Fruit fly (Drosophila melanogaster): ENCODE measurements around the gene tow.
A peak's percentile ranks its signal among the peaks of the same experiment; 100 is the strongest.

Gene tow

dm6 chr3L:6903985-6904384, 38.7 kb upstream of the tow start (continued):
- no peak for TF ChIP-seq bab2 (GFP tag; optimal IDR thresholded peaks at IDR 0.05)
- no peak for TF ChIP-seq corto (GFP tag; optimal IDR thresholded peaks at IDR 0.05)
- peak; percentile 97 for TF ChIP-seq CG10321 (GFP tag; IDR thresholded peaks at IDR 0.05)
- peak; percentile 63 for TF ChIP-seq abd-A (tag; optimal IDR thresholded peaks at IDR 0.05)
- TF ChIP-seq nmo (GFP tag; optimal IDR thresholded peaks at IDR 0.05), result peak; percentile 49
- peak; percentile 53; the same call in 1 of the 2 replicates for TF ChIP-seq Awh (GFP tag; IDR thresholded peaks at IDR 0.05)
- peak; percentile 6 for TF ChIP-seq CG3163 (GFP tag; optimal IDR thresholded peaks at IDR 0.05)
- TF ChIP-seq CG11723 (GFP tag; optimal IDR thresholded peaks at IDR 0.05), result no peak
- no peak for TF ChIP-seq Atf3 (GFP tag; optimal IDR thresholded peaks at IDR 0.05)
- TF ChIP-seq tio (GFP tag; optimal IDR thresholded peaks at IDR 0.05), result no peak
- TF ChIP-seq C15 (GFP tag; IDR thresholded peaks at IDR 0.05), result no peak
- no peak for TF ChIP-seq CG7357 (GFP tag; IDR thresholded peaks at IDR 0.05)
- peak; percentile 10; the same call in 1 of the 2 replicates for TF ChIP-seq CG1024 (GFP tag; IDR thresholded peaks at IDR 0.05)
- TF ChIP-seq CG2889 (GFP tag; IDR thresholded peaks at IDR 0.05), result no peak
- TF ChIP-seq CG6791 (GFP tag; IDR thresholded peaks at IDR 0.05; ENCODE audit: partially characterized antibody), result peak; percentile 55; the same call in 1 of the 3 replicates
- peak; percentile 53 for TF ChIP-seq Scr (GFP tag; IDR thresholded peaks at IDR 0.05; ENCODE audit: partially characterized antibody)
- peak; percentile 29; the same call in 1 of the 2 replicates for TF ChIP-seq bowl (GFP tag; IDR thresholded peaks at IDR 0.05)
- TF ChIP-seq CG14860 (GFP tag; IDR thresholded peaks at IDR 0.05; ENCODE audit: partially characterized antibody), result no peak
- TF ChIP-seq rib (GFP tag; IDR thresholded peaks at IDR 0.05), result peak; percentile 66; the same call in 1 of the 2 replicates
- TF ChIP-seq Ets97D (GFP tag; optimal IDR thresholded peaks at IDR 0.05), result no peak
- TF ChIP-seq Dfd (GFP tag; optimal IDR thresholded peaks at IDR 0.05), result no peak
- TF ChIP-seq CG2120 (GFP tag; optimal IDR thresholded peaks at IDR 0.05), result peak; percentile 1
- no peak for TF ChIP-seq al (GFP tag; IDR thresholded peaks at IDR 0.05)
- no peak for TF ChIP-seq esg (GFP tag; conservative IDR thresholded peaks at IDR 0.05)
- no peak for TF ChIP-seq CG11696 (GFP tag; IDR thresholded peaks at IDR 0.05)
- peak; percentile 67 for TF ChIP-seq sob (GFP tag; IDR thresholded peaks at IDR 0.05)
- TF ChIP-seq ara (GFP tag; IDR thresholded peaks at IDR 0.05), result no peak
- TF ChIP-seq klu (GFP tag; IDR thresholded peaks at IDR 0.05), result no peak
- TF ChIP-seq dimm (GFP tag; IDR thresholded peaks at IDR 0.05), result no peak
- peak; percentile 56 for TF ChIP-seq D (optimal IDR thresholded peaks at IDR 0.05)
- no peak for TF ChIP-seq D (GFP tag; optimal IDR thresholded peaks at IDR 0.05)
- no peak for TF ChIP-seq CG6765 (GFP tag; optimal IDR thresholded peaks at IDR 0.05)
- peak; percentile 79 for TF ChIP-seq Opbp (GFP tag; IDR thresholded peaks at IDR 0.05; ENCODE audit: partially characterized antibody)
- no peak for TF ChIP-seq lola (GFP tag; optimal IDR thresholded peaks at IDR 0.05)
- TF ChIP-seq her (GFP tag; optimal IDR thresholded peaks at IDR 0.05), result peak; percentile 22
- TF ChIP-seq jigr1 (GFP tag; IDR thresholded peaks at IDR 0.05), result no peak
- peak; percentile 57 for TF ChIP-seq Deaf1 (tag; optimal IDR thresholded peaks at IDR 0.05)
- no peak for TF ChIP-seq prd (optimal IDR thresholded peaks at IDR 0.05)
- 0 out of 3 replicates have a peak, but pooled peaks have one; percentile 18 for TF ChIP-seq prd (GFP tag; IDR thresholded peaks at IDR 0.05)
- TF ChIP-seq CG17361 (GFP tag; IDR thresholded peaks at IDR 0.05), result no peak; the same call in 2 of the 3 replicates
- TF ChIP-seq ase (GFP tag; IDR thresholded peaks at IDR 0.05), result peak; percentile 59; the same call in 1 of the 3 replicates
- peak; percentile 35 for TF ChIP-seq gcm (GFP tag; optimal IDR thresholded peaks at IDR 0.05)
- no peak; the same call in 1 of the 2 replicates for TF ChIP-seq CG11247 (GFP tag; IDR thresholded peaks at IDR 0.05)
- TF ChIP-seq Atf6 (GFP tag; IDR thresholded peaks at IDR 0.05), result peak; percentile 40; the same call in 1 of the 2 replicates
- no peak for TF ChIP-seq CG2202 (tag; optimal IDR thresholded peaks at IDR 0.05)
- TF ChIP-seq repo (GFP tag; optimal IDR thresholded peaks at IDR 0.05), result no peak
- peak; percentile 73; the same call in 1 of the 3 replicates for TF ChIP-seq CG34422 (GFP tag; IDR thresholded peaks at IDR 0.05)
- peak; percentile 4 for TF ChIP-seq lilli (GFP tag; optimal IDR thresholded peaks at IDR 0.05)
- TF ChIP-seq Bdp1 (GFP tag; optimal IDR thresholded peaks at IDR 0.05), result peak; percentile 11
- no peak for TF ChIP-seq az2 (GFP tag; optimal IDR thresholded peaks at IDR 0.05)
- no peak for TF ChIP-seq jumu (GFP tag; optimal IDR thresholded peaks at IDR 0.05)
- TF ChIP-seq oc (tag; optimal IDR thresholded peaks at IDR 0.05), result peak; percentile 16
